Fruit fly (Drosophila melanogaster) whole organism, prepupa: Measurements from ENCODE around the gene CG2617.

Experiments
- Blimp-1 ChIP-seq: fragments of 200-800 bp; sonication (Bioruptor generic); optimal IDR thresholded peaks from 3 replicates; lab custom pipeline; 2017; ENCODE audit warnings: missing biosample characterization, missing genetic modification characterization, mild to moderate bottlenecking, moderate library complexity, missing genetic modification reagents
- CG10631 ChIP-seq: fragments of 200-800 bp; sonication (Bioruptor generic); optimal IDR thresholded peaks from 2 replicates; lab custom pipeline; 2016; ENCODE audit warnings: missing biosample characterization, missing genetic modification characterization
- CG10669 ChIP-seq: fragments of 200-800 bp; sonication (Bioruptor generic); optimal IDR thresholded peaks from 3 replicates; lab custom pipeline; 2018; ENCODE audit warnings: missing biosample characterization, mild to moderate bottlenecking, missing genetic modification characterization, moderate library complexity
- CG11294 ChIP-seq: fragments of 200-800 bp; sonication (Bioruptor generic); IDR thresholded peaks from 2 replicates; pipeline ENCODE4 v1.3.6; 2022; ENCODE audit warnings: missing biosample characterization, missing genetic modification characterization
- CG11762 ChIP-seq: fragments of 200-800 bp; sonication (Bioruptor generic); optimal IDR thresholded peaks from 3 replicates; lab custom pipeline; 2016; ENCODE audit warnings: missing biosample characterization, missing genetic modification characterization; ENCODE audit not compliant: insufficient read depth
- CG11902 ChIP-seq: fragments of 200-800 bp; sonication (Bioruptor generic); optimal IDR thresholded peaks from 3 replicates; lab custom pipeline; 2016; ENCODE audit warnings: missing biosample characterization, missing genetic modification characterization
- CG15336 ChIP-seq: fragments of 200-800 bp; sonication (Bioruptor generic); IDR thresholded peaks from 2 replicates; pipeline ENCODE4 v1.3.6; 2022; ENCODE audit warnings: missing biosample characterization, missing genetic modification characterization
- CG1621 ChIP-seq: fragments of 200-800 bp; sonication (Bioruptor generic); optimal IDR thresholded peaks from 3 replicates; lab custom pipeline; 2018; ENCODE audit warnings: missing biosample characterization, mild to moderate bottlenecking, missing genetic modification characterization
- CG16779 ChIP-seq: fragments of 200-800 bp; sonication (Bioruptor generic); optimal IDR thresholded peaks from 3 replicates; lab custom pipeline; 2017; ENCODE audit warnings: missing biosample characterization, mild to moderate bottlenecking, missing genetic modification characterization
- CG31627 ChIP-seq: fragments of 200-800 bp; sonication (Bioruptor generic); optimal IDR thresholded peaks from 3 replicates; lab custom pipeline; 2016; ENCODE audit warnings: missing biosample characterization, missing genetic modification characterization
- CG4318 ChIP-seq: fragments of 200-800 bp; sonication (Bioruptor generic); optimal IDR thresholded peaks from 3 replicates; lab custom pipeline; 2017; ENCODE audit warnings: missing biosample characterization, mild to moderate bottlenecking, missing genetic modification characterization
- CG6163 ChIP-seq: fragments of 200-800 bp; sonication (Bioruptor generic); IDR thresholded peaks from 3 replicates; pipeline ENCODE4 v1.3.6; 2022; ENCODE audit warnings: missing biosample characterization, missing genetic modification characterization
- CG6276 ChIP-seq: fragments of 200-800 bp; sonication (Bioruptor generic); optimal IDR thresholded peaks from 2 replicates; lab custom pipeline; 2017; ENCODE audit warnings: missing biosample characterization, mild to moderate bottlenecking, missing genetic modification characterization
- CG6792 ChIP-seq: fragments of 200-800 bp; sonication (Bioruptor generic); optimal IDR thresholded peaks from 3 replicates; lab custom pipeline; 2016; ENCODE audit warnings: missing biosample characterization, missing genetic modification characterization
- CG6808 ChIP-seq: fragments of 200-800 bp; sonication (Bioruptor generic); optimal IDR thresholded peaks from 3 replicates; lab custom pipeline; 2017; ENCODE audit warnings: missing biosample characterization, missing genetic modification characterization, mild to moderate bottlenecking, moderate library complexity, missing genetic modification reagents
- CG6854 ChIP-seq: fragments of 200-800 bp; sonication (Bioruptor generic); optimal IDR thresholded peaks from 2 replicates; lab custom pipeline; 2017; ENCODE audit warnings: missing biosample characterization, mild to moderate bottlenecking, missing genetic modification characterization
- CG7368 ChIP-seq: fragments of 200-800 bp; sonication (Bioruptor generic); optimal IDR thresholded peaks from 3 replicates; lab custom pipeline; 2016; ENCODE audit warnings: missing biosample characterization, missing genetic modification characterization
- CG8119 ChIP-seq: fragments of 200-800 bp; sonication (Bioruptor generic); IDR thresholded peaks from 3 replicates; pipeline ENCODE4 v1.3.6; 2022; ENCODE audit warnings: missing biosample characterization, missing genetic modification characterization
- CG8319 ChIP-seq: fragments of 200-800 bp; sonication (Bioruptor generic); optimal IDR thresholded peaks from 3 replicates; lab custom pipeline; 2016; ENCODE audit warnings: missing biosample characterization, missing genetic modification characterization
- CG8632 ChIP-seq: fragments of 200-800 bp; sonication (Bioruptor generic); optimal IDR thresholded peaks from 3 replicates; lab custom pipeline; 2016; ENCODE audit warnings: missing biosample characterization, missing genetic modification characterization
- Eip75B ChIP-seq: fragments of 200-800 bp; sonication (Bioruptor generic); optimal IDR thresholded peaks from 3 replicates; lab custom pipeline; 2016; ENCODE audit warnings: missing biosample characterization, missing genetic modification characterization
- Eip78C ChIP-seq: fragments of 200-800 bp; sonication (Bioruptor generic); peaks from one replicate; lab custom pipeline; 2016; ENCODE audit warnings: missing biosample characterization, missing genetic modification characterization
- Eip93F ChIP-seq: fragments of 200-800 bp; sonication (Bioruptor generic); optimal IDR thresholded peaks from 2 replicates; lab custom pipeline; 2016; ENCODE audit warnings: missing biosample characterization, mild to moderate bottlenecking, missing genetic modification characterization
- Ets21C ChIP-seq: fragments of 200-800 bp; sonication (Bioruptor generic); optimal IDR thresholded peaks from 3 replicates; lab custom pipeline; 2016; ENCODE audit warnings: missing biosample characterization, missing genetic modification characterization
- Ets96B ChIP-seq: fragments of 200-800 bp; optimal IDR thresholded peaks from 2 replicates; lab custom pipeline; 2019; ENCODE audit warnings: missing biosample characterization, mild to moderate bottlenecking, missing genetic modification characterization, moderate library complexity
- Gug ChIP-seq: fragments of 200-800 bp; sonication (Bioruptor generic); IDR thresholded peaks from 2 replicates; pipeline ENCODE4 v1.3.6; 2022; ENCODE audit warnings: missing biosample characterization, missing genetic modification characterization
- Hr38 ChIP-seq: sonication (Bioruptor generic); optimal IDR thresholded peaks from 2 replicates; lab custom pipeline; 2016; ENCODE audit warnings: missing biosample characterization, missing genetic modification characterization
- Hr39 ChIP-seq: fragments of 200-800 bp; sonication (Bioruptor generic); optimal IDR thresholded peaks from 2 replicates; lab custom pipeline; 2016; ENCODE audit warnings: missing biosample characterization, missing genetic modification characterization
- Hr4 ChIP-seq: fragments of 200-800 bp; sonication (Bioruptor generic); optimal IDR thresholded peaks from 3 replicates; lab custom pipeline; 2016; ENCODE audit warnings: missing biosample characterization, missing genetic modification characterization
- Met ChIP-seq: fragments of 200-800 bp; sonication (Bioruptor generic); optimal IDR thresholded peaks from 3 replicates; lab custom pipeline; 2016; ENCODE audit warnings: missing biosample characterization, missing genetic modification characterization
- OdsH ChIP-seq: fragments of 200-800 bp; sonication (Bioruptor generic); optimal IDR thresholded peaks from 3 replicates; lab custom pipeline; 2016; ENCODE audit warnings: missing biosample characterization, missing genetic modification characterization
- Sox102F ChIP-seq: fragments of 200-800 bp; sonication (Bioruptor generic); optimal IDR thresholded peaks from 2 replicates; lab custom pipeline; 2016; ENCODE audit warnings: missing biosample characterization, mild to moderate bottlenecking, missing genetic modification characterization
- Sox15 ChIP-seq: fragments of 200-800 bp; sonication (Bioruptor generic); optimal IDR thresholded peaks from 3 replicates; lab custom pipeline; 2016; ENCODE audit warnings: missing biosample characterization, missing genetic modification characterization
- acj6 ChIP-seq: fragments of 200-800 bp; sonication (Bioruptor generic); optimal IDR thresholded peaks from 3 replicates; lab custom pipeline; 2016; ENCODE audit warnings: missing biosample characterization, missing genetic modification characterization
- cyc ChIP-seq: fragments of 200-800 bp; sonication (Bioruptor generic); optimal IDR thresholded peaks from 3 replicates; lab custom pipeline; 2016; ENCODE audit warnings: missing biosample characterization, missing genetic modification characterization
- dac ChIP-seq: fragments of 200-800 bp; sonication (Bioruptor generic); optimal IDR thresholded peaks from 2 replicates; lab custom pipeline; 2017; ENCODE audit warnings: missing biosample characterization, mild to moderate bottlenecking, missing genetic modification characterization
- dsx ChIP-seq: fragments of 200-800 bp; optimal IDR thresholded peaks from 3 replicates; lab custom pipeline; 2019; ENCODE audit warnings: missing biosample characterization, mild to moderate bottlenecking, missing genetic modification characterization, moderate library complexity; ENCODE audit not compliant: poor library complexity, severe bottlenecking
- eg ChIP-seq: fragments of 200-800 bp; sonication (Bioruptor generic); IDR thresholded peaks from 3 replicates; pipeline ENCODE4 v1.3.6; 2022; ENCODE audit warnings: missing biosample characterization, missing genetic modification characterization
- esn ChIP-seq: fragments of 200-800 bp; sonication (Bioruptor generic); optimal IDR thresholded peaks from 2 replicates; lab custom pipeline; 2016; ENCODE audit warnings: missing biosample characterization, mild to moderate bottlenecking, missing genetic modification characterization, moderate library complexity
- fd59A ChIP-seq: fragments of 200-800 bp; sonication (Bioruptor generic); optimal IDR thresholded peaks from 2 replicates; lab custom pipeline; 2017; ENCODE audit warnings: missing biosample characterization, mild to moderate bottlenecking, missing genetic modification characterization, missing genetic modification reagents
- fd85E ChIP-seq: fragments of 200-800 bp; sonication (Bioruptor generic); optimal IDR thresholded peaks from 3 replicates; lab custom pipeline; 2016; ENCODE audit warnings: missing biosample characterization, missing genetic modification characterization
- fkh ChIP-seq: fragments of 200-800 bp; sonication (Bioruptor generic); optimal IDR thresholded peaks from 3 replicates; lab custom pipeline; 2017; ENCODE audit warnings: missing biosample characterization, mild to moderate bottlenecking, missing genetic modification characterization, moderate library complexity
- net ChIP-seq: fragments of 200-800 bp; sonication (Bioruptor generic); optimal IDR thresholded peaks from 3 replicates; lab custom pipeline; 2016; ENCODE audit warnings: missing biosample characterization, missing genetic modification characterization
- pdm3 ChIP-seq: fragments of 200-800 bp; sonication (Bioruptor generic); optimal IDR thresholded peaks from 3 replicates; lab custom pipeline; 2016; ENCODE audit warnings: missing biosample characterization, missing genetic modification characterization
- salr ChIP-seq, 2 experiments: fragments of 200-800 bp; sonication (Bioruptor generic); optimal IDR thresholded peaks; 3 replicates each; lab custom pipeline; 2016 to 2018; ENCODE audit warnings: missing biosample characterization in 2 of 2, missing genetic modification characterization in 2 of 2, mild to moderate bottlenecking in 1 of 2
- spab ChIP-seq: fragments of 200-800 bp; sonication (Bioruptor generic); optimal IDR thresholded peaks from 2 replicates; lab custom pipeline; 2017; ENCODE audit warnings: missing biosample characterization, mild to moderate bottlenecking, missing genetic modification characterization, missing genetic modification reagents
- ss ChIP-seq, 2 experiments: fragments of 200-800 bp; sonication (Bioruptor generic); optimal IDR thresholded peaks; 2 replicates in 1 of 2; 3 replicates in 1 of 2; lab custom pipeline; 2017 to 2018; ENCODE audit warnings: mild to moderate bottlenecking in 2 of 2, missing biosample characterization in 2 of 2, missing genetic modification characterization in 2 of 2, moderate library complexity in 1 of 2
- svp ChIP-seq: fragments of 200-800 bp; sonication (Bioruptor generic); peaks from one replicate; lab custom pipeline; 2016; ENCODE audit warnings: missing biosample characterization, missing genetic modification characterization

CG2617 gene

dm6 chr2L:20716077-20716476 lies 33.9 kb downstream of the CG2617 start (continued):
- peak; percentile 38 for TF ChIP-seq CG6792 (GFP tag; lab: Kevin White, UChicago)
- TF ChIP-seq Eip78C (GFP tag; lab: Kevin White, UChicago), result peak; percentile 92
- TF ChIP-seq fd85E, result peak; percentile 29
- no peak for TF ChIP-seq Sox15
- peak; percentile 95 for TF ChIP-seq CG6854
- peak; percentile 59 for TF ChIP-seq CG16779
- TF ChIP-seq CG15336, result peak; percentile 58
- peak; percentile 83 for TF ChIP-seq CG1621 (tag; lab: Kevin White, UChicago)
- TF ChIP-seq CG10631 (GFP tag; lab: Kevin White, UChicago), result no peak
- TF ChIP-seq Met (GFP tag; lab: Kevin White, UChicago), result peak; percentile 61
- TF ChIP-seq CG31627 (GFP tag; lab: Kevin White, UChicago), result no peak
- no peak for TF ChIP-seq fkh
- no peak for TF ChIP-seq Hr38 (GFP tag; lab: Kevin White, UChicago)
- no peak for TF ChIP-seq Gug (GFP tag; lab: Robert Waterston, UW)
- TF ChIP-seq salr (GFP tag; optimal IDR thresholded peaks at IDR 0.05; lab: Kevin White, UChicago), result peak in 1 of 2 experiments; percentile 2
- no peak for TF ChIP-seq fd59A
- TF ChIP-seq Blimp-1 (GFP tag; lab: Kevin White, UChicago), result peak; percentile 100
- peak; percentile 62 to 63 for TF ChIP-seq ss (GFP tag; optimal IDR thresholded peaks at IDR 0.05; lab: Kevin White, UChicago)
- peak; percentile 24 for TF ChIP-seq CG7368 (GFP tag; lab: Kevin White, UChicago)
- TF ChIP-seq CG11902 (GFP tag; lab: Kevin White, UChicago), result no peak
- peak; percentile 43 for TF ChIP-seq OdsH (GFP tag; lab: Kevin White, UChicago)
- TF ChIP-seq Eip93F (GFP tag; lab: Kevin White, UChicago), result no peak
- TF ChIP-seq eg (GFP tag; lab: Robert Waterston, UW), result peak; percentile 33; the same call in 2 of the 3 replicates
- TF ChIP-seq, all 60 proteins: peak for 38

DNA sequence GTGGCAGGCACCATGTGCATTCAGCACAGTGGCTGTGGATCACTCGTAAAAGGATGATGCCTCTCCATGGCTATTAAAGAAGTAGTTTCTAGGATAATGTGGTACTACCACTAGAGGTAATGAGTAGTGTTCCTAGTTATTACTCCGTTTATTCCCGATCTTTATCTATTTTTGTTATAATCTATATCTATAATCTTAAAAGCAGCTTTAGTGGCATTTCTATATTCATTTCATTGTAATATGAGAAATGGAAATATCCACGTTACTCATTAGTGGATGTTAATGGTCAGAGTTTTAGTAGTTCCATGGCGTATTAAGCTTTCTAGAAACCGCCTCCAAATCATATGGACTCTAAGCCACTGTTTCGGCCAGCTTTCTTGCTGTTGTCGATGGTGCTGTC lies 34.5 kb downstream of the CG2617 start:
- no peak for TF ChIP-seq CG6808
- TF ChIP-seq CG16779, result no peak
- peak; percentile 60 for TF ChIP-seq dac
- no peak for TF ChIP-seq Eip75B
- no peak for TF ChIP-seq CG10669 (GFP tag; lab: Kevin White, UChicago)
- TF ChIP-seq CG1621 (tag; lab: Kevin White, UChicago), result no peak
- TF ChIP-seq svp (GFP tag; lab: Kevin White, UChicago), result no peak
- no peak for TF ChIP-seq fkh
- no peak for TF ChIP-seq CG11294 (GFP tag; lab: Robert Waterston, UW)
- no peak for TF ChIP-seq pdm3 (GFP tag; lab: Kevin White, UChicago)
- TF ChIP-seq CG6792 (GFP tag; lab: Kevin White, UChicago), result no peak
- no peak for TF ChIP-seq CG6163 (GFP tag; lab: Robert Waterston, UW)
- TF ChIP-seq CG8319, result no peak
- no peak for TF ChIP-seq CG31627 (GFP tag; lab: Kevin White, UChicago)
- TF ChIP-seq CG8632 (GFP tag; lab: Kevin White, UChicago), result no peak
- no peak for TF ChIP-seq Blimp-1 (GFP tag; lab: Kevin White, UChicago)
- no peak for TF ChIP-seq cyc (GFP tag; lab: Kevin White, UChicago)
- no peak for TF ChIP-seq Gug (GFP tag; lab: Robert Waterston, UW)
- TF ChIP-seq Ets96B (tag; lab: Kevin White, UChicago), result peak; percentile 32
- peak; percentile 43 for TF ChIP-seq CG15336
- TF ChIP-seq CG4318 (GFP tag; lab: Kevin White, UChicago), result peak; percentile 55
- no peak for TF ChIP-seq ss (GFP tag; optimal IDR thresholded peaks at IDR 0.05; lab: Kevin White, UChicago)
- TF ChIP-seq Sox15, result no peak
- TF ChIP-seq Eip93F (GFP tag; lab: Kevin White, UChicago), result no peak
- no peak for TF ChIP-seq CG6854
- TF ChIP-seq salr (GFP tag; optimal IDR thresholded peaks at IDR 0.05; lab: Kevin White, UChicago), result peak in 1 of 2 experiments; percentile 6
- TF ChIP-seq CG11902 (GFP tag; lab: Kevin White, UChicago), result no peak
- TF ChIP-seq CG6276 (GFP tag; lab: Kevin White, UChicago), result peak; percentile 60
- no peak for TF ChIP-seq CG11762 (GFP tag; lab: Kevin White, UChicago)
- TF ChIP-seq dsx (GFP tag; lab: Kevin White, UChicago), result no peak
- no peak for TF ChIP-seq Ets21C (GFP tag; lab: Kevin White, UChicago)
- peak; percentile 75 for TF ChIP-seq Hr4 (GFP tag; lab: Kevin White, UChicago)
- no peak for TF ChIP-seq net (GFP tag; lab: Kevin White, UChicago)
- no peak for TF ChIP-seq fd59A
- TF ChIP-seq esn, result no peak
- peak; percentile 41; the same call in 2 of the 3 replicates for TF ChIP-seq CG8119 (GFP tag; lab: Robert Waterston, UW)
- TF ChIP-seq Hr39 (GFP tag; lab: Kevin White, UChicago), result no peak
- TF ChIP-seq spab (GFP tag; lab: Kevin White, UChicago), result no peak
- no peak for TF ChIP-seq Sox102F (GFP tag; lab: Kevin White, UChicago)
- TF ChIP-seq acj6 (GFP tag; lab: Kevin White, UChicago), result peak; percentile 1
